Fruit fly (Drosophila melanogaster) S2 (cell line): ENCODE results near the gene CG13950.

Experiments used
- CG8478 ChIP-seq: fragments of >200 bp; optimal IDR thresholded peaks from 2 replicates; lab custom pipeline; 2018
- CTCF ChIP-seq, 2 experiments: fragments of >200 bp; optimal IDR thresholded peaks; 2 replicates each; lab custom pipeline; 2018

- TF ChIP-seq CG8478 (lab: Kevin White, UChicago), result no peak
- no peak for TF ChIP-seq CTCF (optimal IDR thresholded peaks at IDR 0.05; lab: Kevin White, UChicago)
These were observed 5.9 kb downstream of the CG13950 start for dm6 chr2L:865851-866250.
